Fruit fly (Drosophila melanogaster) whole organism, embryonic: Measurements from ENCODE around the gene CG31808.

ENCODE experiments used
- Asciz ChIP-seq: fragments of 200-800 bp; sonication (Bioruptor generic); optimal IDR thresholded peaks from 2 replicates; lab custom pipeline; 2017; ENCODE audit warnings: missing biosample characterization, mild to moderate bottlenecking, missing genetic modification characterization, missing genetic modification reagents
- CG11093 ChIP-seq: fragments of 200-800 bp; sonication (Bioruptor generic); IDR thresholded peaks from 3 replicates; pipeline ENCODE4 v1.3.6; 2022; ENCODE audit warnings: missing biosample characterization, missing genetic modification characterization
- CG11504 ChIP-seq: fragments of 200-800 bp; sonication (Bioruptor generic); optimal IDR thresholded peaks from 3 replicates; lab custom pipeline; 2019; ENCODE audit warnings: missing biosample characterization, mild to moderate bottlenecking, missing genetic modification characterization, moderate library complexity
- CG12659 ChIP-seq: fragments of 200-800 bp; sonication (Bioruptor generic); optimal IDR thresholded peaks from 3 replicates; lab custom pipeline; 2017; ENCODE audit warnings: mild to moderate bottlenecking, missing biosample characterization, missing genetic modification reagents, missing genetic modification characterization
- CG13775 ChIP-seq: fragments of 200-800 bp; sonication (Bioruptor generic); optimal IDR thresholded peaks from 3 replicates; lab custom pipeline; 2017; ENCODE audit warnings: missing biosample characterization, mild to moderate bottlenecking, missing genetic modification characterization
- CG1647 ChIP-seq: fragments of 200-800 bp; sonication (Bioruptor generic); optimal IDR thresholded peaks from 3 replicates; lab custom pipeline; 2016; ENCODE audit warnings: missing biosample characterization, missing genetic modification characterization
- CG16815 ChIP-seq: fragments of 200-800 bp; sonication (Bioruptor generic); optimal IDR thresholded peaks from 3 replicates; lab custom pipeline; 2017; ENCODE audit warnings: missing biosample characterization, mild to moderate bottlenecking, missing genetic modification characterization
- CG17361 ChIP-seq: fragments of 200-800 bp; sonication (Bioruptor generic); IDR thresholded peaks from 3 replicates; pipeline ENCODE4 v1.3.6; 2022; ENCODE audit warnings: missing biosample characterization, missing genetic modification characterization
- CG1792 ChIP-seq: fragments of 200-800 bp; sonication (Bioruptor generic); optimal IDR thresholded peaks from 2 replicates; lab custom pipeline; 2016; ENCODE audit warnings: missing biosample characterization, missing genetic modification characterization
- CG18476 ChIP-seq: fragments of 200-800 bp; sonication (Bioruptor generic); optimal IDR thresholded peaks from 2 replicates; lab custom pipeline; 2016; ENCODE audit warnings: missing biosample characterization, mild to moderate bottlenecking, missing genetic modification characterization
- CG18764 ChIP-seq: fragments of 200-800 bp; sonication (Bioruptor generic); optimal IDR thresholded peaks from 3 replicates; lab custom pipeline; 2016; ENCODE audit warnings: missing biosample characterization, missing genetic modification characterization
- CG30431 ChIP-seq: fragments of 200-800 bp; sonication (Bioruptor generic); optimal IDR thresholded peaks from 2 replicates; lab custom pipeline; 2017; ENCODE audit warnings: missing biosample characterization, missing genetic modification characterization
- CG31224 ChIP-seq: fragments of 200-800 bp; sonication (Bioruptor generic); IDR thresholded peaks from 2 replicates; pipeline ENCODE4 v1.3.6; 2022; ENCODE audit warnings: missing biosample characterization, missing genetic modification characterization
- CG42726 ChIP-seq: fragments of 200-800 bp; sonication (Bioruptor generic); IDR thresholded peaks from 2 replicates; pipeline ENCODE4 v1.3.6; 2022; ENCODE audit warnings: missing biosample characterization, missing genetic modification characterization; ENCODE audit not compliant: partially characterized antibody
- CG5953 ChIP-seq: fragments of 200-800 bp; sonication (Bioruptor generic); IDR thresholded peaks from 2 replicates; pipeline ENCODE4 v1.3.6; 2022; ENCODE audit warnings: missing biosample characterization, missing genetic modification characterization
- CG6689 ChIP-seq: fragments of 200-800 bp; sonication (Bioruptor generic); IDR thresholded peaks from 2 replicates; pipeline ENCODE4 v1.3.6; 2022; ENCODE audit warnings: missing biosample characterization, missing genetic modification characterization
- CG6765 ChIP-seq: fragments of 200-800 bp; sonication (Bioruptor generic); optimal IDR thresholded peaks from 3 replicates; lab custom pipeline; 2017; ENCODE audit warnings: missing biosample characterization, mild to moderate bottlenecking, missing genetic modification characterization
- CG6813 ChIP-seq: fragments of 200-800 bp; sonication (Bioruptor generic); optimal IDR thresholded peaks from 2 replicates; lab custom pipeline; 2017; ENCODE audit warnings: missing biosample characterization, missing genetic modification characterization, mild to moderate bottlenecking, moderate library complexity, missing genetic modification reagents
- CG7357 ChIP-seq: fragments of 200-800 bp; sonication (Bioruptor generic); IDR thresholded peaks from 3 replicates; pipeline ENCODE4 v1.3.6; 2022; ENCODE audit warnings: missing biosample characterization, missing genetic modification characterization
- CG7556 ChIP-seq: fragments of 200-800 bp; sonication (Bioruptor generic); optimal IDR thresholded peaks from 2 replicates; lab custom pipeline; 2017; ENCODE audit warnings: missing biosample characterization, mild to moderate bottlenecking, missing genetic modification characterization
- CG7963 ChIP-seq: fragments of 200-800 bp; sonication (Bioruptor generic); IDR thresholded peaks from 3 replicates; pipeline ENCODE4 v1.3.6; 2022; ENCODE audit warnings: missing biosample characterization, missing genetic modification characterization; ENCODE audit not compliant: partially characterized antibody
- CG8290 ChIP-seq, 3 experiments: fragments of 200-800 bp; sonication (Bioruptor generic); optimal IDR thresholded peaks; 2 replicates each; lab custom pipeline; 2016 to 2019; ENCODE audit warnings: missing biosample characterization in 3 of 3, missing genetic modification characterization in 3 of 3, mild to moderate bottlenecking in 2 of 3, moderate library complexity in 1 of 3
- CG9609 ChIP-seq: fragments of 200-800 bp; sonication (Bioruptor generic); optimal IDR thresholded peaks from 3 replicates; lab custom pipeline; 2016; ENCODE audit warnings: missing biosample characterization, missing genetic modification characterization
- Deaf1 ChIP-seq: fragments of 200-800 bp; optimal IDR thresholded peaks from 3 replicates; lab custom pipeline; 2019; ENCODE audit warnings: missing biosample characterization, mild to moderate bottlenecking, missing genetic modification characterization, moderate library complexity
- Dfd ChIP-seq, 2 experiments: fragments of >200 bp; optimal IDR thresholded peaks; 2 replicates each; lab custom pipeline; 2017; ENCODE audit warnings: missing biosample characterization in 2 of 2, missing genetic modification characterization in 2 of 2
- Doc3 ChIP-seq: fragments of 200-800 bp; sonication (Bioruptor generic); IDR thresholded peaks from 3 replicates; pipeline ENCODE4 v1.3.6; 2022; ENCODE audit warnings: missing biosample characterization, missing genetic modification characterization; ENCODE audit not compliant: partially characterized antibody
- Dp ChIP-seq: fragments of 200-800 bp; sonication (Bioruptor generic); optimal IDR thresholded peaks from 2 replicates; lab custom pipeline; 2018; ENCODE audit warnings: missing biosample characterization, mild to moderate bottlenecking, missing genetic modification characterization, moderate library complexity
- Fer2 ChIP-seq: fragments of 200-800 bp; sonication (Bioruptor generic); optimal IDR thresholded peaks from 2 replicates; lab custom pipeline; 2018; ENCODE audit warnings: missing biosample characterization, mild to moderate bottlenecking, missing genetic modification characterization, moderate library complexity
- H2.0 ChIP-seq: fragments of 200-800 bp; sonication (Bioruptor generic); IDR thresholded peaks from 2 replicates; pipeline ENCODE4 v1.3.6; 2022; ENCODE audit warnings: missing biosample characterization, missing genetic modification characterization
- Hey ChIP-seq: fragments of 200-800 bp; sonication (Bioruptor generic); optimal IDR thresholded peaks from 3 replicates; lab custom pipeline; 2018; ENCODE audit warnings: missing biosample characterization, mild to moderate bottlenecking, missing genetic modification characterization
- Max ChIP-seq: fragments of 200-800 bp; sonication (Bioruptor generic); optimal IDR thresholded peaks from 2 replicates; lab custom pipeline; 2016; ENCODE audit warnings: missing biosample characterization, mild to moderate bottlenecking, missing genetic modification characterization
- Nf-YC ChIP-seq: fragments of 200-800 bp; optimal IDR thresholded peaks from 3 replicates; lab custom pipeline; 2019; ENCODE audit warnings: missing biosample characterization, mild to moderate bottlenecking, missing genetic modification characterization, moderate library complexity
- Optix ChIP-seq: fragments of 200-800 bp; sonication (Bioruptor generic); IDR thresholded peaks from 3 replicates; pipeline ENCODE4 v1.3.6; 2022; ENCODE audit warnings: missing biosample characterization, missing genetic modification characterization
- ash1 ChIP-seq: fragments of 200-800 bp; sonication (Bioruptor generic); optimal IDR thresholded peaks from 2 replicates; lab custom pipeline; 2018; ENCODE audit warnings: missing biosample characterization, mild to moderate bottlenecking, missing genetic modification characterization
- cad ChIP-seq: fragments of >200 bp; optimal IDR thresholded peaks from 2 replicates; lab custom pipeline; 2017; ENCODE audit warnings: missing biosample characterization, missing genetic modification characterization
- disco-r ChIP-seq: fragments of 200-800 bp; sonication (Bioruptor generic); optimal IDR thresholded peaks from 2 replicates; lab custom pipeline; 2016; ENCODE audit warnings: missing biosample characterization, missing genetic modification characterization
- dm ChIP-seq: fragments of 200-800 bp; sonication (Bioruptor generic); optimal IDR thresholded peaks from 3 replicates; lab custom pipeline; 2016; ENCODE audit warnings: missing biosample characterization, missing genetic modification characterization
- gt ChIP-seq: fragments of 200-800 bp; sonication (Bioruptor generic); IDR thresholded peaks from 2 replicates; pipeline ENCODE4 v1.3.6; 2022; ENCODE audit warnings: missing biosample characterization, missing genetic modification characterization
- her ChIP-seq: fragments of 200-800 bp; sonication (Bioruptor generic); optimal IDR thresholded peaks from 2 replicates; lab custom pipeline; 2016; ENCODE audit warnings: missing biosample characterization, missing genetic modification characterization
- insv ChIP-seq, 2 experiments: fragments of 200-800 bp; sonication (Bioruptor generic); optimal IDR thresholded peaks; 3 replicates each; lab custom pipeline; 2016 to 2018; ENCODE audit warnings: missing biosample characterization in 2 of 2, missing genetic modification characterization in 2 of 2
- pros ChIP-seq: fragments of 200-800 bp; sonication (Bioruptor generic); optimal IDR thresholded peaks from 3 replicates; lab custom pipeline; 2019; ENCODE audit warnings: missing biosample characterization, mild to moderate bottlenecking, missing genetic modification characterization, moderate library complexity
- ranshi ChIP-seq: fragments of 200-800 bp; sonication (Bioruptor generic); IDR thresholded peaks from 2 replicates; pipeline ENCODE4 v1.3.6; 2022; ENCODE audit warnings: missing biosample characterization, missing genetic modification characterization
- row ChIP-seq: fragments of 200-800 bp; sonication (Bioruptor generic); IDR thresholded peaks from 3 replicates; pipeline ENCODE4 v1.3.6; 2022; ENCODE audit warnings: missing biosample characterization, missing genetic modification characterization
- ssp ChIP-seq: fragments of 200-800 bp; sonication (Bioruptor generic); IDR thresholded peaks from 2 replicates; pipeline ENCODE4 v1.3.6; 2022; ENCODE audit warnings: missing biosample characterization, missing genetic modification characterization
- stwl ChIP-seq: fragments of 200-800 bp; sonication (Bioruptor generic); optimal IDR thresholded peaks from 3 replicates; lab custom pipeline; 2018; ENCODE audit warnings: missing biosample characterization, mild to moderate bottlenecking, missing genetic modification characterization, moderate library complexity
- tll ChIP-seq, 2 experiments: fragments of 200-800 bp in 1 of 2; fragments of >200 bp in 1 of 2; sonication (Bioruptor generic) in 1 of 2; optimal IDR thresholded peaks; 2 replicates each; lab custom pipeline; 2017 to 2019; ENCODE audit warnings: missing biosample characterization in 2 of 2, missing genetic modification characterization in 2 of 2, mild to moderate bottlenecking in 1 of 2, moderate library complexity in 1 of 2
- tna ChIP-seq: fragments of 200-800 bp; sonication (Bioruptor generic); IDR thresholded peaks from 2 replicates; pipeline ENCODE4 v1.3.6; 2022; ENCODE audit warnings: missing biosample characterization, missing genetic modification characterization; ENCODE audit not compliant: partially characterized antibody
- usp ChIP-seq: fragments of >200 bp; optimal IDR thresholded peaks from 2 replicates; lab custom pipeline; 2017; ENCODE audit warnings: missing biosample characterization, missing genetic modification characterization
- vnd ChIP-seq: fragments of 200-800 bp; sonication (Bioruptor generic); IDR thresholded peaks from 3 replicates; pipeline ENCODE4 v1.3.6; 2022; ENCODE audit warnings: missing biosample characterization, missing genetic modification characterization; ENCODE audit not compliant: partially characterized antibody

The CG31808 gene

DNA sequence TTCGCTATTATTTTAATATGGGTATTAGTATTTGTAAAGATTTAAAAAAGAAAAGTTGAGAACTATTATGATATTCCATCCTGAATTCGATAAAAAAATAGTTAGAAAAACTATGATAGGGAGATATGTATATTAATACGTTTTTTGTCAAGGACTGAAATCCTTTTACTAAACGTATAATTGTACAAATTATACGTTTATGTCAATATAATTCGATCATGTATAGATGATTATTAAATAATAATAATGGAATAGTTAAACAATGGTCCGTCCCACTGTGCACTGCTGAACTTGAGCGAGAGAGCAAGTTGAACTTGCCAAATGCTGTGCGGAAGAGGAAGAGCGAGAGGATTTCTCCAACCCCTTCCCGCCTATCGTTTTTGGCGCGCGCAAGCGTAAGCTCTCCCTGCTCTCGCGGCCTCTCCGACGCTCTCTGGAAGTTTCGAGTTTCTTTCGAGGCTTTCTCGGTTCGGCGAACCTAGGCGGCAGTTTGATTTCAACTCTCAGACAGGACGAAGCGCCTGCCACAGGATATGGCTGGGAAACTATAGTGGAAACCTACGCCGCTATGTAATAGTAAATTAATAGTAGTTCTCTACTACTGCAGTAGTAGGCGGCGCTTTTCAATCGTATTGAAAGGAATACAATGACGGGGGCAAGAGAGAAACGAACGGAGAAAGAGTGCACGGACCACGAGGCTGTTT lies 30.9 kb downstream of the CG31808 start (continued):
- TF ChIP-seq CG17361 (GFP tag; lab: Robert Waterston, UW): peak; percentile 77
- no peak for TF ChIP-seq CG5953 (GFP tag; lab: Robert Waterston, UW)
- TF ChIP-seq her (GFP tag; lab: Kevin White, UChicago): no peak
- TF ChIP-seq CG42726 (GFP tag; lab: Robert Waterston, UW): no peak
- peak; percentile 56 for TF ChIP-seq Nf-YC
- peak; percentile 59 for TF ChIP-seq CG12659 (GFP tag; lab: Kevin White, UChicago)
- no peak for TF ChIP-seq cad
- no peak for TF ChIP-seq Dp (GFP tag; lab: Kevin White, UChicago)
- TF ChIP-seq insv (GFP tag; optimal IDR thresholded peaks at IDR 0.05; lab: Kevin White, UChicago): no peak
- TF ChIP-seq disco-r (GFP tag; lab: Kevin White, UChicago): no peak
- TF ChIP-seq CG13775 (GFP tag; lab: Kevin White, UChicago): peak; percentile 23
- no peak for TF ChIP-seq CG16815 (GFP tag; lab: Kevin White, UChicago)
- no peak for TF ChIP-seq Hey (tag; lab: Kevin White, UChicago)
- TF ChIP-seq ash1 (GFP tag; lab: Kevin White, UChicago): no peak
- TF ChIP-seq CG7556: peak; percentile 80
- no peak for TF ChIP-seq dm
- peak; percentile 84 for TF ChIP-seq CG11504 (tag; lab: Kevin White, UChicago)
- no peak for TF ChIP-seq CG18764 (GFP tag; lab: Kevin White, UChicago)
- no peak for TF ChIP-seq H2.0
- no peak for TF ChIP-seq CG6765
- TF ChIP-seq pros: no peak
- no peak for TF ChIP-seq CG18476
- TF ChIP-seq Dfd (GFP tag; optimal IDR thresholded peaks at IDR 0.05; lab: Kevin White, UChicago): no peak
- TF ChIP-seq CG9609: no peak
- no peak for TF ChIP-seq vnd
- no peak for TF ChIP-seq CG11093 (GFP tag; lab: Robert Waterston, UW)
- TF ChIP-seq CG30431: no peak
- peak; percentile 25 for TF ChIP-seq Max (GFP tag; lab: Kevin White, UChicago)
- peak; percentile 62 for TF ChIP-seq CG6813 (GFP tag; lab: Kevin White, UChicago)
- TF ChIP-seq CG31224 (GFP tag; lab: Robert Waterston, UW): no peak
- no peak for TF ChIP-seq CG8290 (GFP tag; optimal IDR thresholded peaks at IDR 0.05; lab: Kevin White, UChicago)
- no peak for TF ChIP-seq CG8290 (tag; optimal IDR thresholded peaks at IDR 0.05; lab: Kevin White, UChicago)
- TF ChIP-seq ranshi (GFP tag; lab: Robert Waterston, UW): no peak
- TF ChIP-seq Fer2 (tag; lab: Kevin White, UChicago): peak; percentile 9
- TF ChIP-seq Asciz: peak; percentile 53
- TF ChIP-seq gt: no peak
- no peak for TF ChIP-seq tna
- no peak for TF ChIP-seq stwl (tag; lab: Kevin White, UChicago)
- TF ChIP-seq Deaf1 (tag; lab: Kevin White, UChicago): peak; percentile 63
- TF ChIP-seq row (GFP tag; lab: Robert Waterston, UW): no peak; the same call in 2 of the 3 replicates
- no peak for TF ChIP-seq usp (GFP tag; lab: Kevin White, UChicago)
- TF ChIP-seq CG7963 (GFP tag; lab: Robert Waterston, UW): no peak
- no peak for TF ChIP-seq Optix (GFP tag; lab: Robert Waterston, UW)
- no peak for TF ChIP-seq CG7357 (GFP tag; lab: Robert Waterston, UW)
- TF ChIP-seq CG1647: no peak
- no peak for TF ChIP-seq tll (GFP tag; optimal IDR thresholded peaks at IDR 0.05; lab: Kevin White, UChicago)
- TF ChIP-seq CG1792: no peak
- TF ChIP-seq Doc3: no peak
- no peak; the same call in 1 of the 2 replicates for TF ChIP-seq ssp (GFP tag; lab: Robert Waterston, UW)
- TF ChIP-seq CG6689 (GFP tag; lab: Robert Waterston, UW): peak; percentile 30; the same call in 1 of the 2 replicates
